Fruit fly (Drosophila melanogaster) whole organism, embryonic: ENCODE measurements around the gene Nlg2.

Source experiments
- Antp ChIP-seq: fragments of 200-800 bp; sonication (Bioruptor generic); optimal IDR thresholded peaks from 3 replicates; lab custom pipeline; 2016; ENCODE audit warnings: missing biosample characterization, missing genetic modification characterization
- Bdp1 ChIP-seq: fragments of 200-800 bp; sonication (Bioruptor generic); optimal IDR thresholded peaks from 3 replicates; lab custom pipeline; 2016; ENCODE audit warnings: missing biosample characterization, missing genetic modification characterization
- CG1024 ChIP-seq: fragments of 200-800 bp; sonication (Bioruptor generic); IDR thresholded peaks from 2 replicates; pipeline ENCODE4 v1.3.6; 2022; ENCODE audit warnings: missing biosample characterization, missing genetic modification characterization
- CG11398 ChIP-seq: fragments of 200-800 bp; sonication (Bioruptor generic); optimal IDR thresholded peaks from 2 replicates; lab custom pipeline; 2016; ENCODE audit warnings: missing biosample characterization, missing genetic modification characterization
- CG12391 ChIP-seq: fragments of 200-800 bp; sonication (Bioruptor generic); optimal IDR thresholded peaks from 3 replicates; lab custom pipeline; 2018; ENCODE audit warnings: missing biosample characterization, mild to moderate bottlenecking, missing genetic modification characterization, moderate library complexity
- CG12659 ChIP-seq: fragments of 200-800 bp; sonication (Bioruptor generic); optimal IDR thresholded peaks from 3 replicates; lab custom pipeline; 2017; ENCODE audit warnings: mild to moderate bottlenecking, missing biosample characterization, missing genetic modification reagents, missing genetic modification characterization
- CG13424 ChIP-seq: fragments of 200-800 bp; sonication (Bioruptor generic); optimal IDR thresholded peaks from 2 replicates; lab custom pipeline; 2019; ENCODE audit warnings: missing biosample characterization, mild to moderate bottlenecking, missing genetic modification characterization, moderate library complexity
- CG13775 ChIP-seq: fragments of 200-800 bp; sonication (Bioruptor generic); optimal IDR thresholded peaks from 3 replicates; lab custom pipeline; 2017; ENCODE audit warnings: missing biosample characterization, mild to moderate bottlenecking, missing genetic modification characterization
- CG14710 ChIP-seq: fragments of 200-800 bp; sonication (Bioruptor generic); optimal IDR thresholded peaks from 3 replicates; lab custom pipeline; 2019; ENCODE audit warnings: missing biosample characterization, mild to moderate bottlenecking, missing genetic modification characterization, moderate library complexity
- CG15514 ChIP-seq: fragments of 200-800 bp; sonication (Bioruptor generic); optimal IDR thresholded peaks from 3 replicates; lab custom pipeline; 2017; ENCODE audit warnings: missing biosample characterization, missing genetic modification characterization, mild to moderate bottlenecking, moderate library complexity, missing genetic modification reagents
- CG17186 ChIP-seq: fragments of 200-800 bp; sonication (Bioruptor generic); optimal IDR thresholded peaks from 3 replicates; lab custom pipeline; 2017; ENCODE audit warnings: missing biosample characterization, missing genetic modification reagents, missing genetic modification characterization
- CG17829 ChIP-seq: fragments of 200-800 bp; optimal IDR thresholded peaks from 2 replicates; lab custom pipeline; 2019; ENCODE audit warnings: missing biosample characterization, mild to moderate bottlenecking, missing genetic modification characterization, moderate library complexity
- CG18011 ChIP-seq: fragments of 200-800 bp; sonication (Bioruptor generic); optimal IDR thresholded peaks from 2 replicates; lab custom pipeline; 2017; ENCODE audit warnings: missing biosample characterization, missing genetic modification characterization, mild to moderate bottlenecking, moderate library complexity, missing genotype
- CG18619 ChIP-seq: fragments of 200-800 bp; sonication (Bioruptor generic); optimal IDR thresholded peaks from 3 replicates; lab custom pipeline; 2017; ENCODE audit warnings: missing biosample characterization, mild to moderate bottlenecking, missing genetic modification characterization
- CG2678 ChIP-seq: fragments of 200-800 bp; sonication (Bioruptor generic); optimal IDR thresholded peaks from 3 replicates; lab custom pipeline; 2019; ENCODE audit warnings: missing biosample characterization, mild to moderate bottlenecking, missing genetic modification characterization, moderate library complexity
- CG3163 ChIP-seq: fragments of 200-800 bp; sonication (Bioruptor generic); optimal IDR thresholded peaks from 3 replicates; lab custom pipeline; 2016; ENCODE audit warnings: missing biosample characterization, missing genetic modification characterization
- CG33557 ChIP-seq: fragments of 200-800 bp; sonication (Bioruptor generic); optimal IDR thresholded peaks from 2 replicates; lab custom pipeline; 2019; ENCODE audit warnings: missing biosample characterization, mild to moderate bottlenecking, missing genetic modification characterization, moderate library complexity
- CG3847 ChIP-seq: fragments of 200-800 bp; sonication (Bioruptor generic); IDR thresholded peaks from 2 replicates; pipeline ENCODE4 v1.3.6; 2022; ENCODE audit warnings: missing biosample characterization, missing genetic modification characterization
- CG4820 ChIP-seq: fragments of 200-800 bp; sonication (Bioruptor generic); optimal IDR thresholded peaks from 3 replicates; lab custom pipeline; 2016; ENCODE audit warnings: missing biosample characterization, missing genetic modification characterization
- CG7556 ChIP-seq: fragments of 200-800 bp; sonication (Bioruptor generic); optimal IDR thresholded peaks from 2 replicates; lab custom pipeline; 2017; ENCODE audit warnings: missing biosample characterization, mild to moderate bottlenecking, missing genetic modification characterization
- CG7963 ChIP-seq: fragments of 200-800 bp; sonication (Bioruptor generic); IDR thresholded peaks from 3 replicates; pipeline ENCODE4 v1.3.6; 2022; ENCODE audit warnings: missing biosample characterization, missing genetic modification characterization; ENCODE audit not compliant: partially characterized antibody
- CG9727 ChIP-seq: fragments of 200-800 bp; sonication (Bioruptor generic); optimal IDR thresholded peaks from 3 replicates; lab custom pipeline; 2017; ENCODE audit warnings: missing biosample characterization, mild to moderate bottlenecking, missing genetic modification characterization
- CG9876 ChIP-seq: fragments of 200-800 bp; sonication (Bioruptor generic); optimal IDR thresholded peaks from 2 replicates; lab custom pipeline; 2016; ENCODE audit warnings: missing biosample characterization, missing genetic modification characterization
- Camta ChIP-seq: fragments of 200-800 bp; sonication (Bioruptor generic); optimal IDR thresholded peaks from 2 replicates; lab custom pipeline; 2016; ENCODE audit warnings: missing biosample characterization, missing genetic modification characterization
- CoRest ChIP-seq: fragments of 200-800 bp; sonication (Bioruptor generic); optimal IDR thresholded peaks from 3 replicates; lab custom pipeline; 2018; ENCODE audit warnings: missing biosample characterization, mild to moderate bottlenecking, missing genetic modification characterization, moderate library complexity
- E2f2 ChIP-seq: fragments of 200-800 bp; sonication (Bioruptor generic); IDR thresholded peaks from 2 replicates; pipeline ENCODE4 v1.3.6; 2022; ENCODE audit warnings: missing biosample characterization, missing genetic modification characterization
- Ets65A ChIP-seq: fragments of 200-800 bp; sonication (Bioruptor generic); peaks from one replicate; lab custom pipeline; 2016; ENCODE audit warnings: missing biosample characterization, missing genetic modification characterization
- Fer1 ChIP-seq: fragments of 200-800 bp; sonication (Bioruptor generic); optimal IDR thresholded peaks from 2 replicates; lab custom pipeline; 2017; ENCODE audit warnings: missing biosample characterization, mild to moderate bottlenecking, missing genetic modification characterization
- Hr3 ChIP-seq: fragments of 200-800 bp; sonication (Bioruptor generic); optimal IDR thresholded peaks from 3 replicates; lab custom pipeline; 2016; ENCODE audit warnings: missing biosample characterization, missing genetic modification characterization
- Hr51 ChIP-seq, 2 experiments: fragments of 200-800 bp; sonication (Bioruptor generic); optimal IDR thresholded peaks; 2 replicates in 1 of 2; 3 replicates in 1 of 2; lab custom pipeline; 2016 to 2018; ENCODE audit warnings: missing biosample characterization in 2 of 2, missing genetic modification characterization in 2 of 2, mild to moderate bottlenecking in 1 of 2, moderate library complexity in 1 of 2
- MBD-R2 ChIP-seq: fragments of 200-800 bp; sonication (Bioruptor generic); IDR thresholded peaks from 2 replicates; pipeline ENCODE4 v1.3.6; 2022; ENCODE audit warnings: missing biosample characterization, missing genetic modification characterization
- Myb ChIP-seq: fragments of 200-800 bp; sonication (Bioruptor generic); optimal IDR thresholded peaks from 2 replicates; lab custom pipeline; 2016; ENCODE audit warnings: missing biosample characterization, missing genetic modification characterization
- NC2β ChIP-seq: fragments of 200-800 bp; sonication (Bioruptor generic); optimal IDR thresholded peaks from 2 replicates; lab custom pipeline; 2016; ENCODE audit warnings: missing biosample characterization, missing genetic modification characterization
- NFAT ChIP-seq: fragments of 200-800 bp; sonication (Bioruptor generic); IDR thresholded peaks from 2 replicates; pipeline ENCODE4 v1.3.6; 2022; ENCODE audit warnings: missing biosample characterization, missing genetic modification characterization
- Sry-δ ChIP-seq: fragments of 200-800 bp; sonication (Bioruptor generic); optimal IDR thresholded peaks from 2 replicates; lab custom pipeline; 2016; ENCODE audit warnings: missing biosample characterization, missing genetic modification characterization
- Trl ChIP-seq, 3 experiments: fragments of >200 bp in 2 of 3; fragments of 200-800 bp in 1 of 3; sonication (Bioruptor generic) in 1 of 3; optimal IDR thresholded peaks; 2 replicates in 1 of 3; 3 replicates in 2 of 3; lab custom pipeline; 2016 to 2017; ENCODE audit warnings: missing biosample characterization in 1 of 3, missing genetic modification characterization in 1 of 3
- Xbp1 ChIP-seq: fragments of 200-800 bp; sonication (Bioruptor generic); optimal IDR thresholded peaks from 3 replicates; lab custom pipeline; 2016; ENCODE audit warnings: missing biosample characterization, mild to moderate bottlenecking, missing genetic modification characterization
- YL-1 ChIP-seq: fragments of 200-800 bp; sonication (Bioruptor generic); optimal IDR thresholded peaks from 3 replicates; lab custom pipeline; 2017; ENCODE audit warnings: missing biosample characterization, mild to moderate bottlenecking, missing genetic modification characterization
- chif ChIP-seq, 2 experiments: fragments of 200-800 bp; sonication (Bioruptor generic); optimal IDR thresholded peaks; 3 replicates each; lab custom pipeline; 2016; ENCODE audit warnings: missing biosample characterization in 2 of 2, missing genetic modification characterization in 2 of 2
- crp ChIP-seq, 2 experiments: fragments of 200-800 bp; sonication (Bioruptor generic); optimal IDR thresholded peaks; 2 replicates in 1 of 2; 3 replicates in 1 of 2; lab custom pipeline; 2017; ENCODE audit warnings: missing biosample characterization in 2 of 2, missing genetic modification characterization in 2 of 2, mild to moderate bottlenecking in 1 of 2, moderate library complexity in 1 of 2
- fu2 ChIP-seq: fragments of 200-800 bp; sonication (Bioruptor generic); optimal IDR thresholded peaks from 2 replicates; lab custom pipeline; 2016; ENCODE audit warnings: missing biosample characterization, missing genetic modification characterization
- gsb ChIP-seq: fragments of 200-800 bp; sonication (Bioruptor generic); IDR thresholded peaks from 2 replicates; pipeline ENCODE4 v1.3.6; 2022; ENCODE audit warnings: missing biosample characterization, missing genetic modification characterization
- hth ChIP-seq: fragments of >200 bp; optimal IDR thresholded peaks from 2 replicates; lab custom pipeline; 2017; ENCODE audit warnings: inconsistent platforms
- ind ChIP-seq: fragments of 200-800 bp; sonication (Bioruptor generic); optimal IDR thresholded peaks from 3 replicates; lab custom pipeline; 2016; ENCODE audit warnings: missing biosample characterization, missing genetic modification characterization
- lov ChIP-seq, 2 experiments: fragments of 200-800 bp in 1 of 2; fragments of >200 bp in 1 of 2; sonication (Bioruptor generic) in 1 of 2; IDR thresholded peaks in 1 of 2; optimal IDR thresholded peaks in 1 of 2; 2 replicates in 1 of 2; 3 replicates in 1 of 2; pipeline versions ENCODE4 v1.3.6 to Lab custom; 2017 to 2022; ENCODE audit warnings: missing biosample characterization in 1 of 2, missing genetic modification characterization in 1 of 2
- pho ChIP-seq: fragments of 200-800 bp; sonication (Bioruptor generic); optimal IDR thresholded peaks from 2 replicates; lab custom pipeline; 2016; ENCODE audit warnings: missing biosample characterization, missing genetic modification characterization
- row ChIP-seq: fragments of 200-800 bp; sonication (Bioruptor generic); IDR thresholded peaks from 3 replicates; pipeline ENCODE4 v1.3.6; 2022; ENCODE audit warnings: missing biosample characterization, missing genetic modification characterization
- sens ChIP-seq: fragments of 200-800 bp; sonication (Bioruptor generic); peaks from one replicate; lab custom pipeline; 2016; ENCODE audit warnings: missing biosample characterization, missing genetic modification characterization
- slbo ChIP-seq: fragments of 200-800 bp; sonication (Bioruptor generic); IDR thresholded peaks from 2 replicates; pipeline ENCODE4 v1.3.6; 2022; ENCODE audit warnings: missing biosample characterization, missing genetic modification characterization
- vfl ChIP-seq: fragments of 200-800 bp; sonication (Bioruptor generic); optimal IDR thresholded peaks from 2 replicates; lab custom pipeline; 2016; ENCODE audit warnings: missing biosample characterization, missing genetic modification characterization

Nlg2 gene

DNA sequence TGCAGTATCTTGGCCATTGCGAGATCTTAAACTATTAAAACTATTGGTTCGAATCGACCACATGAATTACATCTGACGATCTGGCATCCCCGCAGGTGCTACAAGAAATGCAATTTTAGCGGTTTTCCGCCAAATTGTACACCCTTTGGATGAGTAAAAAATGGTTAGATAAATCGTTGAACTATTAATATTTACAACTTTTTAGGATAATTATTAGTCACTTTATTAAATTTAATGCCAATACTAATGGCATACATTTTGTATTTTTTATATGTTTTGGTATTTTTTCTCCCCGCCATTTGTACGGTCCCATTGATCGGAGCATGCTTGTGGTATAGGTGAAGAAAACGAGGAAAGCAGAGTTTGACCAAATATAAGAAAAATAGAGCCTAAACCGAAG lies 33.1 kb downstream of the Nlg2 start, which contains the start of the genes Polr1F and Rat1 (continued):
- peak; percentile 93 for TF ChIP-seq sens (GFP tag; lab: Kevin White, UChicago)
- peak; percentile 75 for TF ChIP-seq CG14710 (tag; lab: Kevin White, UChicago)
- TF ChIP-seq fu2 (GFP tag; lab: Kevin White, UChicago) = no peak
- no peak for TF ChIP-seq CG11398
- TF ChIP-seq CG18619 (GFP tag; lab: Kevin White, UChicago) = no peak
- peak; percentile 79 for TF ChIP-seq row (GFP tag; lab: Robert Waterston, UW)
- TF ChIP-seq CG13424 (tag; lab: Kevin White, UChicago) = peak; percentile 13
- TF ChIP-seq ind (GFP tag; lab: Kevin White, UChicago) = peak; percentile 5
- TF ChIP-seq NC2β (GFP tag; lab: Kevin White, UChicago) = no peak
- peak; percentile 28 for TF ChIP-seq Camta (GFP tag; lab: Kevin White, UChicago)
- peak; percentile 5 for TF ChIP-seq Bdp1 (GFP tag; lab: Kevin White, UChicago)
- peak; percentile 69 for TF ChIP-seq CG15514
- TF ChIP-seq Fer1 = peak; percentile 29
- no peak for TF ChIP-seq hth (lab: Kevin White, UChicago)
- peak; percentile 43 for TF ChIP-seq CG13775 (GFP tag; lab: Kevin White, UChicago)
- 0 out of 2 replicates have a peak, but pooled peaks have one; percentile 11 for TF ChIP-seq NFAT (GFP tag; lab: Robert Waterston, UW)
- peak; percentile 19 for TF ChIP-seq CG9727 (GFP tag; lab: Kevin White, UChicago)
- peak; percentile 28 for TF ChIP-seq CG17186 (GFP tag; lab: Kevin White, UChicago)
- TF ChIP-seq CG12659 = peak; percentile 45
- TF ChIP-seq CG9876 (GFP tag; lab: Kevin White, UChicago) = no peak
- peak; percentile 79 for TF ChIP-seq CG12391 (tag; lab: Kevin White, UChicago)
- TF ChIP-seq Hr51 (GFP tag; optimal IDR thresholded peaks at IDR 0.05; lab: Kevin White, UChicago) = peak in 1 of 2 experiments; percentile 16
- TF ChIP-seq Ets65A (GFP tag; lab: Kevin White, UChicago) = peak; percentile 39
- TF ChIP-seq crp (GFP tag; optimal IDR thresholded peaks at IDR 0.05; lab: Kevin White, UChicago) = peak in 1 of 2 experiments; percentile 46
- TF ChIP-seq vfl (GFP tag; lab: Kevin White, UChicago) = peak; percentile 31
- peak; percentile 30 for TF ChIP-seq Sry-δ
- peak; percentile 27 for TF ChIP-seq Antp (GFP tag; lab: Kevin White, UChicago)
- TF ChIP-seq MBD-R2 = peak; percentile 89
- TF ChIP-seq CG4820 = peak; percentile 4
- peak; percentile 48 for TF ChIP-seq CG33557 (GFP tag; lab: Kevin White, UChicago)
- TF ChIP-seq slbo (GFP tag; lab: Robert Waterston, UW) = peak; percentile 35; the same call in 1 of the 2 replicates
- no peak for TF ChIP-seq Trl (optimal IDR thresholded peaks at IDR 0.05; lab: Kevin White, UChicago)
- TF ChIP-seq Trl (GFP tag; optimal IDR thresholded peaks at IDR 0.05; lab: Kevin White, UChicago) = peak; percentile 30
- TF ChIP-seq CG3163 (GFP tag; lab: Kevin White, UChicago) = no peak
- peak in 1 of 2 experiments; percentile 31 for TF ChIP-seq chif (GFP tag; optimal IDR thresholded peaks at IDR 0.05; lab: Kevin White, UChicago)
- TF ChIP-seq CoRest (tag; lab: Kevin White, UChicago) = peak; percentile 32
- no peak for TF ChIP-seq CG7963 (GFP tag; lab: Robert Waterston, UW)
- no peak for TF ChIP-seq CG1024 (GFP tag; lab: Robert Waterston, UW)
- TF ChIP-seq lov (optimal IDR thresholded peaks at IDR 0.05; lab: Kevin White, UChicago) = no peak
- TF ChIP-seq lov (GFP tag; IDR thresholded peaks at IDR 0.05; lab: Robert Waterston, UW) = no peak
- peak; percentile 7 for TF ChIP-seq Myb (GFP tag; lab: Kevin White, UChicago)
- peak; percentile 17 for TF ChIP-seq CG7556
- TF ChIP-seq pho (GFP tag; lab: Kevin White, UChicago) = peak; percentile 39
- peak; percentile 18; the same call in 1 of the 2 replicates for TF ChIP-seq CG3847 (GFP tag; lab: Robert Waterston, UW)
- TF ChIP-seq gsb (GFP tag; lab: Robert Waterston, UW) = no peak
- no peak for TF ChIP-seq CG2678 (tag; lab: Kevin White, UChicago)
- TF ChIP-seq E2f2 (GFP tag; lab: Robert Waterston, UW) = peak; percentile 63
- TF ChIP-seq YL-1 (GFP tag; lab: Kevin White, UChicago) = peak; percentile 81
- TF ChIP-seq CG18011 (GFP tag; lab: Kevin White, UChicago) = peak; percentile 17
- peak; percentile 13 for TF ChIP-seq Hr3 (GFP tag; lab: Kevin White, UChicago)
- peak; percentile 50 for TF ChIP-seq Xbp1 (GFP tag; lab: Kevin White, UChicago)
- peak; percentile 63 for TF ChIP-seq CG17829 (tag; lab: Kevin White, UChicago)
